Fruit fly (Drosophila melanogaster) whole organism, prepupa: ENCODE results near the gene pyd.
A peak's percentile ranks its signal among the peaks of the same experiment; 100 is the strongest.

Experiments
- Blimp-1 ChIP-seq: fragments of 200-800 bp; sonication (Bioruptor generic); optimal IDR thresholded peaks from 3 replicates; lab custom pipeline; 2017; ENCODE audit warnings: missing biosample characterization, missing genetic modification characterization, mild to moderate bottlenecking, moderate library complexity, missing genetic modification reagents
- CG10631 ChIP-seq: fragments of 200-800 bp; sonication (Bioruptor generic); optimal IDR thresholded peaks from 2 replicates; lab custom pipeline; 2016; ENCODE audit warnings: missing biosample characterization, missing genetic modification characterization
- CG11294 ChIP-seq: fragments of 200-800 bp; sonication (Bioruptor generic); IDR thresholded peaks from 2 replicates; pipeline ENCODE4 v1.3.6; 2022; ENCODE audit warnings: missing biosample characterization, missing genetic modification characterization
- CG11902 ChIP-seq: fragments of 200-800 bp; sonication (Bioruptor generic); optimal IDR thresholded peaks from 3 replicates; lab custom pipeline; 2016; ENCODE audit warnings: missing biosample characterization, missing genetic modification characterization
- CG15336 ChIP-seq: fragments of 200-800 bp; sonication (Bioruptor generic); IDR thresholded peaks from 2 replicates; pipeline ENCODE4 v1.3.6; 2022; ENCODE audit warnings: missing biosample characterization, missing genetic modification characterization
- CG1621 ChIP-seq: fragments of 200-800 bp; sonication (Bioruptor generic); optimal IDR thresholded peaks from 3 replicates; lab custom pipeline; 2018; ENCODE audit warnings: missing biosample characterization, mild to moderate bottlenecking, missing genetic modification characterization
- CG16779 ChIP-seq: fragments of 200-800 bp; sonication (Bioruptor generic); optimal IDR thresholded peaks from 3 replicates; lab custom pipeline; 2017; ENCODE audit warnings: missing biosample characterization, mild to moderate bottlenecking, missing genetic modification characterization
- CG31627 ChIP-seq: fragments of 200-800 bp; sonication (Bioruptor generic); optimal IDR thresholded peaks from 3 replicates; lab custom pipeline; 2016; ENCODE audit warnings: missing biosample characterization, missing genetic modification characterization
- CG32006 ChIP-seq: fragments of 200-800 bp; sonication (Bioruptor generic); optimal IDR thresholded peaks from 3 replicates; lab custom pipeline; 2017; ENCODE audit warnings: missing biosample characterization, mild to moderate bottlenecking, missing genetic modification characterization
- CG34406 ChIP-seq: fragments of 200-800 bp; sonication (Bioruptor generic); optimal IDR thresholded peaks from 3 replicates; lab custom pipeline; 2016; ENCODE audit warnings: missing biosample characterization, missing genetic modification characterization
- CG6276 ChIP-seq: fragments of 200-800 bp; sonication (Bioruptor generic); optimal IDR thresholded peaks from 2 replicates; lab custom pipeline; 2017; ENCODE audit warnings: missing biosample characterization, mild to moderate bottlenecking, missing genetic modification characterization
- CG6792 ChIP-seq: fragments of 200-800 bp; sonication (Bioruptor generic); optimal IDR thresholded peaks from 3 replicates; lab custom pipeline; 2016; ENCODE audit warnings: missing biosample characterization, missing genetic modification characterization
- CG6808 ChIP-seq: fragments of 200-800 bp; sonication (Bioruptor generic); optimal IDR thresholded peaks from 3 replicates; lab custom pipeline; 2017; ENCODE audit warnings: missing biosample characterization, missing genetic modification characterization, mild to moderate bottlenecking, moderate library complexity, missing genetic modification reagents
- CG7368 ChIP-seq: fragments of 200-800 bp; sonication (Bioruptor generic); optimal IDR thresholded peaks from 3 replicates; lab custom pipeline; 2016; ENCODE audit warnings: missing biosample characterization, missing genetic modification characterization
- CG8319 ChIP-seq: fragments of 200-800 bp; sonication (Bioruptor generic); optimal IDR thresholded peaks from 3 replicates; lab custom pipeline; 2016; ENCODE audit warnings: missing biosample characterization, missing genetic modification characterization
- CG8632 ChIP-seq: fragments of 200-800 bp; sonication (Bioruptor generic); optimal IDR thresholded peaks from 3 replicates; lab custom pipeline; 2016; ENCODE audit warnings: missing biosample characterization, missing genetic modification characterization
- Eip75B ChIP-seq: fragments of 200-800 bp; sonication (Bioruptor generic); optimal IDR thresholded peaks from 3 replicates; lab custom pipeline; 2016; ENCODE audit warnings: missing biosample characterization, missing genetic modification characterization
- Eip78C ChIP-seq: fragments of 200-800 bp; sonication (Bioruptor generic); peaks from one replicate; lab custom pipeline; 2016; ENCODE audit warnings: missing biosample characterization, missing genetic modification characterization
- Eip93F ChIP-seq: fragments of 200-800 bp; sonication (Bioruptor generic); optimal IDR thresholded peaks from 2 replicates; lab custom pipeline; 2016; ENCODE audit warnings: missing biosample characterization, mild to moderate bottlenecking, missing genetic modification characterization
- Ets21C ChIP-seq: fragments of 200-800 bp; sonication (Bioruptor generic); optimal IDR thresholded peaks from 3 replicates; lab custom pipeline; 2016; ENCODE audit warnings: missing biosample characterization, missing genetic modification characterization
- Ets96B ChIP-seq: fragments of 200-800 bp; optimal IDR thresholded peaks from 2 replicates; lab custom pipeline; 2019; ENCODE audit warnings: missing biosample characterization, mild to moderate bottlenecking, missing genetic modification characterization, moderate library complexity
- Gug ChIP-seq: fragments of 200-800 bp; sonication (Bioruptor generic); IDR thresholded peaks from 2 replicates; pipeline ENCODE4 v1.3.6; 2022; ENCODE audit warnings: missing biosample characterization, missing genetic modification characterization
- Hr38 ChIP-seq: sonication (Bioruptor generic); optimal IDR thresholded peaks from 2 replicates; lab custom pipeline; 2016; ENCODE audit warnings: missing biosample characterization, missing genetic modification characterization
- Hr39 ChIP-seq: fragments of 200-800 bp; sonication (Bioruptor generic); optimal IDR thresholded peaks from 2 replicates; lab custom pipeline; 2016; ENCODE audit warnings: missing biosample characterization, missing genetic modification characterization
- Hr4 ChIP-seq: fragments of 200-800 bp; sonication (Bioruptor generic); optimal IDR thresholded peaks from 3 replicates; lab custom pipeline; 2016; ENCODE audit warnings: missing biosample characterization, missing genetic modification characterization
- Lpt ChIP-seq: fragments of 200-800 bp; sonication (Bioruptor generic); optimal IDR thresholded peaks from 3 replicates; lab custom pipeline; 2016; ENCODE audit warnings: missing biosample characterization, missing genetic modification characterization
- Met ChIP-seq: fragments of 200-800 bp; sonication (Bioruptor generic); optimal IDR thresholded peaks from 3 replicates; lab custom pipeline; 2016; ENCODE audit warnings: missing biosample characterization, missing genetic modification characterization
- OdsH ChIP-seq: fragments of 200-800 bp; sonication (Bioruptor generic); optimal IDR thresholded peaks from 3 replicates; lab custom pipeline; 2016; ENCODE audit warnings: missing biosample characterization, missing genetic modification characterization
- Smox ChIP-seq: fragments of 200-800 bp; sonication (Bioruptor generic); optimal IDR thresholded peaks from 3 replicates; lab custom pipeline; 2016; ENCODE audit warnings: missing biosample characterization, missing genetic modification characterization
- Sox15 ChIP-seq: fragments of 200-800 bp; sonication (Bioruptor generic); optimal IDR thresholded peaks from 3 replicates; lab custom pipeline; 2016; ENCODE audit warnings: missing biosample characterization, missing genetic modification characterization
- achi ChIP-seq: fragments of 200-800 bp; sonication (Bioruptor generic); optimal IDR thresholded peaks from 3 replicates; lab custom pipeline; 2016; ENCODE audit warnings: missing biosample characterization, missing genetic modification characterization
- acj6 ChIP-seq: fragments of 200-800 bp; sonication (Bioruptor generic); optimal IDR thresholded peaks from 3 replicates; lab custom pipeline; 2016; ENCODE audit warnings: missing biosample characterization, missing genetic modification characterization
- dac ChIP-seq: fragments of 200-800 bp; sonication (Bioruptor generic); optimal IDR thresholded peaks from 2 replicates; lab custom pipeline; 2017; ENCODE audit warnings: missing biosample characterization, mild to moderate bottlenecking, missing genetic modification characterization
- dsx ChIP-seq: fragments of 200-800 bp; optimal IDR thresholded peaks from 3 replicates; lab custom pipeline; 2019; ENCODE audit warnings: missing biosample characterization, mild to moderate bottlenecking, missing genetic modification characterization, moderate library complexity; ENCODE audit not compliant: poor library complexity, severe bottlenecking
- eg ChIP-seq: fragments of 200-800 bp; sonication (Bioruptor generic); IDR thresholded peaks from 3 replicates; pipeline ENCODE4 v1.3.6; 2022; ENCODE audit warnings: missing biosample characterization, missing genetic modification characterization
- esn ChIP-seq: fragments of 200-800 bp; sonication (Bioruptor generic); optimal IDR thresholded peaks from 2 replicates; lab custom pipeline; 2016; ENCODE audit warnings: missing biosample characterization, mild to moderate bottlenecking, missing genetic modification characterization, moderate library complexity
- fd59A ChIP-seq: fragments of 200-800 bp; sonication (Bioruptor generic); optimal IDR thresholded peaks from 2 replicates; lab custom pipeline; 2017; ENCODE audit warnings: missing biosample characterization, mild to moderate bottlenecking, missing genetic modification characterization, missing genetic modification reagents
- fkh ChIP-seq: fragments of 200-800 bp; sonication (Bioruptor generic); optimal IDR thresholded peaks from 3 replicates; lab custom pipeline; 2017; ENCODE audit warnings: missing biosample characterization, mild to moderate bottlenecking, missing genetic modification characterization, moderate library complexity
- lz ChIP-seq: fragments of 200-800 bp; sonication (Bioruptor generic); optimal IDR thresholded peaks from 3 replicates; lab custom pipeline; 2016; ENCODE audit warnings: missing biosample characterization, missing genetic modification characterization
- net ChIP-seq: fragments of 200-800 bp; sonication (Bioruptor generic); optimal IDR thresholded peaks from 3 replicates; lab custom pipeline; 2016; ENCODE audit warnings: missing biosample characterization, missing genetic modification characterization
- ss ChIP-seq, 2 experiments: fragments of 200-800 bp; sonication (Bioruptor generic); optimal IDR thresholded peaks; 2 replicates in 1 of 2; 3 replicates in 1 of 2; lab custom pipeline; 2017 to 2018; ENCODE audit warnings: mild to moderate bottlenecking in 2 of 2, missing biosample characterization in 2 of 2, missing genetic modification characterization in 2 of 2, moderate library complexity in 1 of 2
- svp ChIP-seq: fragments of 200-800 bp; sonication (Bioruptor generic); peaks from one replicate; lab custom pipeline; 2016; ENCODE audit warnings: missing biosample characterization, missing genetic modification characterization
- topi ChIP-seq: fragments of 200-800 bp; sonication (Bioruptor generic); optimal IDR thresholded peaks from 3 replicates; lab custom pipeline; 2016; ENCODE audit warnings: missing biosample characterization, missing genetic modification characterization
- vri ChIP-seq: fragments of 200-800 bp; sonication (Bioruptor generic); optimal IDR thresholded peaks from 3 replicates; lab custom pipeline; 2016; ENCODE audit warnings: missing biosample characterization, mild to moderate bottlenecking, missing genetic modification characterization

pyd gene

DNA sequence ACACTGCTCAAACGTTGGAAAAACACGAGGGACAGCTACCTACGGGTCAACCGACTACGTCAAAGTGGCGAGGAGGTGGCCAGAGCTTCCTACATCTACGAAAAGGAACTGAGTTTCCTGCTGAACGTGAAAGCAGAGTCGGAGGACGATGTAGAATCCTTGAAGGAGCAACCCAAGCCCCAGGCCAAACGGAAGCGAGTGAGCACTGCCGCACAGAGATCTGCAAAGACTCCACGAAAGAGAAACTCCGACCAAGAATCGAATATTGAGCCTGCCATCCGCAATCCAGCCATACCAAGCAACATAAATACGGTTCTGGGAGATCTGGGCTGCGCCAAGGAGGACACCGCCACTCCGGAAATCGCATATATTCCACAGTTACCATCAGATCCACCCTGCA lies 125.1 kb downstream of the pyd start:
- TF ChIP-seq CG34406 (GFP tag; lab: Kevin White, UChicago) (no peak), Smox (no peak), Ets96B (tag; lab: Kevin White, UChicago) (no peak), CG11902 (no peak), Blimp-1 (GFP tag; lab: Kevin White, UChicago) (no peak), acj6 (no peak), net (no peak), achi (no peak), eg (GFP tag; lab: Robert Waterston, UW) (no peak), fd59A (GFP tag; lab: Kevin White, UChicago) (no peak), dac (GFP tag; lab: Kevin White, UChicago) (no peak), Hr38 (GFP tag; lab: Kevin White, UChicago) (no peak), vri (no peak), CG8319 (GFP tag; lab: Kevin White, UChicago) (no peak), Eip75B (GFP tag; lab: Kevin White, UChicago) (no peak), CG15336 (GFP tag; lab: Robert Waterston, UW) (no peak), Hr39 (GFP tag; lab: Kevin White, UChicago) (no peak), Met (GFP tag; lab: Kevin White, UChicago) (no peak), CG6792 (no peak)

DNA sequence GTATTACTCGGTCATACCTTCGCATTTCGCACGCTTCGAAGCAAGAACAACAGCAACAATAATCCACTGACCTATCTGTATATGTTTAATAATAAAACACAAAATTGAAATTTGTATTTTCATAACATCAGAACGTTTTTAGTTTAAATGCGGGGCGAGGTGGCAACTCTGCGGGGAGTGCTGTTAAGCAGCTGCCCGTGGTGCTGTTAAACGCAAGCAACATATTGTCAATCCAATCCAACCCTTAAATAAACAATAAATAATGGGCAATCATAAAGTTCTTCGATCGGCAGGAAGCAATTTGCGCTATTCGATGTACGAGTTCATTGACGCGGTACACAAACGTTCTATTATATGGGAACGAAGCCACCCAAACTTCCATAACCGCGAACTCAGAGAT lies 125.6 kb downstream of the pyd start, which contains the start of gene hng2:
hng2 (plus strand) TSS at position 219 of the 400 bp plus-strand sequence.
- TF ChIP-seq fkh (GFP tag; lab: Kevin White, UChicago) = peak; percentile 71
- no peak for TF ChIP-seq CG34406 (GFP tag; lab: Kevin White, UChicago)

dm6 chr3R:8805388-8805852 lies 126.3 kb downstream of the pyd start, which contains the start of gene CG9839:
CG9839 (minus strand) TSS chr3R:8805802.
- TF ChIP-seq Lpt (GFP tag; lab: Kevin White, UChicago) = no peak
- TF ChIP-seq Blimp-1 (GFP tag; lab: Kevin White, UChicago) = no peak
- no peak for TF ChIP-seq CG6276
- no peak for TF ChIP-seq vri
- TF ChIP-seq fkh (GFP tag; lab: Kevin White, UChicago) = no peak
- TF ChIP-seq Ets96B (tag; lab: Kevin White, UChicago) = no peak
- TF ChIP-seq Eip75B (GFP tag; lab: Kevin White, UChicago) = no peak
- TF ChIP-seq ss (GFP tag; optimal IDR thresholded peaks at IDR 0.05; lab: Kevin White, UChicago) = no peak
- no peak for TF ChIP-seq CG6808 (GFP tag; lab: Kevin White, UChicago)
- no peak for TF ChIP-seq Eip78C
- TF ChIP-seq Sox15 (GFP tag; lab: Kevin White, UChicago) = no peak
- no peak for TF ChIP-seq CG11294 (GFP tag; lab: Robert Waterston, UW)
- TF ChIP-seq CG32006 (GFP tag; lab: Kevin White, UChicago) = no peak
- no peak for TF ChIP-seq CG11902
- no peak for TF ChIP-seq CG6792
- no peak for TF ChIP-seq lz (GFP tag; lab: Kevin White, UChicago)
- TF ChIP-seq eg (GFP tag; lab: Robert Waterston, UW) = no peak
- TF ChIP-seq CG10631 = no peak
- TF ChIP-seq acj6 = no peak
- TF ChIP-seq, all 60 proteins: peak for 0

DNA sequence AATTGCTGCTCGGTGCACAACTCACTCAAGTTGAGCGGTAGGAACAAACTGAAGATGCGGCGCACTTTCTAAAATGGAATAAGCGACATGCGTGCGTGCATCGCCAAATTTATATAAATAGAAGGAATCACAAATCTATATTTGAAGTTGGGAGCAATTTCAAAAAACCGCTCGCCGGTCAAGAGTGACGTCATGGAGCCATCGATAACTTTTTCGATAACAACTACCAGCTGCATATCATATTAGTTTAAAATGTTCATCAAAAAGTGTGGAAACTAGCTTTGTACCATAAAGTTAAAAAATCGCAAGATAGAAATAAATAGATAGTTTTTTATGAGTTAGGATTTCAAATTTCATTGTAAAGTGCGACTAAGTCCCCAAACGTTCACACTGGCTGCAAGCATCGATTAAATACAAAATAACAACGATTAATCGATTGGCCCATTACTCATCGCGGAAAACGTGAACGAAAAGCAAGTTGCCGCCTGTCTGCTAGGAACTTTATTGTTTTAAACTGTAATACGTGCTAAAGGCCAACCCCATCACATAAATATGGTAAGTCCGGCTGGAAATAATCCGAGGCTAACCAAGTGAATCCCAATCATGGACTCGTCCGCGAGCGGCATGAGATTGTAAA lies 130.5 kb downstream of the pyd start, which contains the start of the genes Pif1A, Pif1B and CCT7:
Pif1A (minus strand) TSS at position 51 of the 637 bp plus-strand sequence.
Pif1B (minus strand) TSS at position 51 of the 637 bp plus-strand sequence.
CCT7 (plus strand) TSS at position 439 of the 637 bp plus-strand sequence.
- TF ChIP-seq Sox15 (GFP tag; lab: Kevin White, UChicago) (no peak), CG1621 (tag; lab: Kevin White, UChicago) (no peak), CG7368 (GFP tag; lab: Kevin White, UChicago) (no peak), Gug (GFP tag; lab: Robert Waterston, UW) (no peak), Hr39 (GFP tag; lab: Kevin White, UChicago) (no peak), Ets96B (tag; lab: Kevin White, UChicago) (no peak), Ets21C (GFP tag; lab: Kevin White, UChicago) (peak; percentile 1), Lpt (GFP tag; lab: Kevin White, UChicago) (no peak), OdsH (GFP tag; lab: Kevin White, UChicago) (peak; percentile 3), acj6 (peak; percentile 15), CG10631 (no peak), Eip78C (peak; percentile 77), Eip93F (no peak), dsx (GFP tag; lab: Kevin White, UChicago) (peak; percentile 64), net (no peak), topi (peak; percentile 28), fkh (GFP tag; lab: Kevin White, UChicago) (peak; percentile 21), Hr4 (GFP tag; lab: Kevin White, UChicago) (no peak), svp (GFP tag; lab: Kevin White, UChicago) (peak; percentile 61), CG8632 (GFP tag; lab: Kevin White, UChicago) (no peak), esn (peak; percentile 45), CG16779 (tag; lab: Kevin White, UChicago) (no peak), CG31627 (GFP tag; lab: Kevin White, UChicago) (peak; percentile 13), CG15336 (GFP tag; lab: Robert Waterston, UW) (no peak)
